Worm (Caenorhabditis elegans) whole organism, L4/young adult: Measurements from ENCODE around the gene W09C2.9.

Experiments
- W03F9.2 ChIP-seq: fragments of 150-350 bp; optimal IDR thresholded peaks from 2 replicates; lab custom pipeline; 2014; ENCODE audit warnings: missing biosample characterization, missing genetic modification characterization
- dao-5 ChIP-seq: sonication (generic microtip); optimal IDR thresholded peaks from 2 replicates; lab custom pipeline; 2016; ENCODE audit warnings: missing genotype, missing genetic modification characterization, moderate library complexity, missing compliant biosample characterization
- him-1 ChIP-seq: sonication (generic microtip); optimal IDR thresholded peaks from 2 replicates; lab custom pipeline; 2016; ENCODE audit warnings: missing genotype, missing genetic modification reagents, missing genetic modification characterization, missing compliant biosample characterization

DNA sequence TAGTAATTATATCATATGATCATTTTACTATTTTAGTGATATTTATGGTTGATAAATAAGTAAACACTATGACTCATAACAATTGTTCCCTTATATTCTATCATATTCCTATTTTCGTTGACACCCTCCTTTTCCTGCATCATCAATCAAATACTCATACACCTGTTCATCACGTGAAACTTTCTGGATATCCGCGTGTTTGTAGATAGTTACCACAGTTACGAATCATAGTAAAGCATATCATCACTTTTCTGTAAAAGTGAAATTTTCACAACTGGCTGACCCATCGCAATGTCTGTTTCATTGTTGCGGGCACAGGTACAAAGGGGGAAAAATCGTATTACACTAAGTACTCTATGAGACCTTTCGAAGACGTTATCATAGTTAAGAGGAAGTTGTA is 10.7 kb upstream of the W09C2.9 start:
- TF ChIP-seq him-1 (tag; lab: Kevin White, UChicago) (no peak), W03F9.2 (tag; lab: Kevin White, UChicago) (no peak), dao-5 (tag; lab: Kevin White, UChicago) (no peak)
